Worm (Caenorhabditis elegans): Measurements from ENCODE around the gene F57B9.1.

F57B9.1 gene

ce11 chrIII:6968080-6968639, 6.3 kb downstream of the F57B9.1 start, which contains the start of gene panl-2 (continued):
- TF ChIP-seq xbp-1 (tag; optimal IDR thresholded peaks at IDR 0.05) (peak; percentile 36), swsn-7 (tag; optimal IDR thresholded peaks at IDR 0.05) (peak; percentile 23), elt-3 (tag; optimal IDR thresholded peaks at IDR 0.05) (peak in 1 of 6 experiments; percentile 5), nhr-84 (tag; optimal IDR thresholded peaks at IDR 0.05) (no peak), dpl-1 (GFP tag; optimal IDR thresholded peaks at IDR 0.05) (peak; percentile 84 to 92 (median 89)), fkh-8 (tag; optimal IDR thresholded peaks at IDR 0.05) (peak; percentile 17), ces-1 (GFP tag; optimal IDR thresholded peaks at IDR 0.05) (no peak), lin-35 (GFP tag; optimal IDR thresholded peaks at IDR 0.05) (peak; percentile 90 to 95), pax-3 (tag; optimal IDR thresholded peaks at IDR 0.05) (no peak), nhr-76 (tag; optimal IDR thresholded peaks at IDR 0.05) (no peak), snpc-4 (tag; optimal IDR thresholded peaks at IDR 0.05) (no peak), unc-98 (GFP tag; IDR thresholded peaks at IDR 0.05) (no peak), ceh-82 (tag; optimal IDR thresholded peaks at IDR 0.05) (peak in 2 of 3 experiments; percentile 4 to 30), unc-62 (GFP tag; optimal IDR thresholded peaks at IDR 0.05) (no peak), unc-86 (tag; optimal IDR thresholded peaks at IDR 0.05) (peak; percentile 7), rnt-1 (tag; optimal IDR thresholded peaks at IDR 0.05) (peak; percentile 34), aly-2 (tag; optimal IDR thresholded peaks at IDR 0.05) (no peak), nhr-47 (tag; optimal IDR thresholded peaks at IDR 0.05) (peak; percentile 42), fos-1 (tag; optimal IDR thresholded peaks at IDR 0.05) (no peak), mdl-1 (tag; optimal IDR thresholded peaks at IDR 0.05) (peak in 1 of 2 experiments; percentile 18)

- TF ChIP-seq vab-15 (tag; optimal IDR thresholded peaks at IDR 0.05), result no peak
- no peak for TF ChIP-seq egl-13 (tag; optimal IDR thresholded peaks at IDR 0.05)
- no peak for TF ChIP-seq C16A3.4 (tag; optimal IDR thresholded peaks at IDR 0.05)
- TF ChIP-seq snpc-4 (tag; optimal IDR thresholded peaks at IDR 0.05), result no peak
- TF ChIP-seq jun-1 (tag; optimal IDR thresholded peaks at IDR 0.05), result no peak
- TF ChIP-seq efl-3 (GFP tag; optimal IDR thresholded peaks at IDR 0.05), result no peak
- TF ChIP-seq hpl-2 (GFP tag; optimal IDR thresholded peaks at IDR 0.05), result no peak
- no peak for TF ChIP-seq lsy-2 (tag; optimal IDR thresholded peaks at IDR 0.05)
- TF ChIP-seq snu-23 (GFP tag; optimal IDR thresholded peaks at IDR 0.05), result no peak
- no peak for TF ChIP-seq skn-1 (tag; optimal IDR thresholded peaks at IDR 0.05)
Measured at ce11 chrIII:6968655-6969054, 6.8 kb downstream of the F57B9.1 start.

- TF ChIP-seq ceh-82 (tag; optimal IDR thresholded peaks at IDR 0.05), result no peak
- no peak for TF ChIP-seq mab-9 (GFP tag; IDR thresholded peaks at IDR 0.05)
- no peak for TF ChIP-seq snu-23 (GFP tag; optimal IDR thresholded peaks at IDR 0.05)
- TF ChIP-seq lin-39 (tag; optimal IDR thresholded peaks at IDR 0.05), result no peak
- no peak for TF ChIP-seq sox-4 (tag; optimal IDR thresholded peaks at IDR 0.05)
- no peak for TF ChIP-seq fkh-10 (GFP tag; optimal IDR thresholded peaks at IDR 0.05)
- TF ChIP-seq dpl-1 (GFP tag; optimal IDR thresholded peaks at IDR 0.05), result no peak
- TF ChIP-seq lin-14 (GFP tag; optimal IDR thresholded peaks at IDR 0.05), result no peak
- no peak for TF ChIP-seq aly-2 (tag; optimal IDR thresholded peaks at IDR 0.05)
- no peak for TF ChIP-seq mep-1 (tag; optimal IDR thresholded peaks at IDR 0.05)
- no peak for TF ChIP-seq fkh-8 (tag; optimal IDR thresholded peaks at IDR 0.05)
Measured at ce11 chrIII:6969090-6969489, 7.2 kb downstream of the F57B9.1 start, which contains the start of gene F31E3.12. Gene F31E3.12, plus strand, starts transcription at chrIII:6969390.

- no peak for TF ChIP-seq nhr-237 (tag; optimal IDR thresholded peaks at IDR 0.05)
- TF ChIP-seq pax-3 (tag; optimal IDR thresholded peaks at IDR 0.05), result no peak
- TF ChIP-seq efl-1 (optimal IDR thresholded peaks at IDR 0.05), result peak; percentile 18
- peak in 1 of 2 experiments; percentile 81 for TF ChIP-seq efl-1 (GFP tag; optimal IDR thresholded peaks at IDR 0.05 in 1 of 2)
- no peak for TF ChIP-seq lir-3 (tag; optimal IDR thresholded peaks at IDR 0.05; ENCODE audit: poor library complexity)
- TF ChIP-seq nhr-47 (tag; optimal IDR thresholded peaks at IDR 0.05), result peak; percentile 29
- peak; percentile 9 for TF ChIP-seq nhr-71 (tag; optimal IDR thresholded peaks at IDR 0.05)
- TF ChIP-seq lsy-2 (tag; optimal IDR thresholded peaks at IDR 0.05), result peak in 1 of 2 experiments; percentile 53
- no peak for TF ChIP-seq ceh-8 (GFP tag; optimal IDR thresholded peaks at IDR 0.05)
- TF ChIP-seq rnt-1 (tag; optimal IDR thresholded peaks at IDR 0.05), result peak; percentile 2
- TF ChIP-seq nhr-90 (tag; optimal IDR thresholded peaks at IDR 0.05; ENCODE audit: poor library complexity), result peak; percentile 19
- TF ChIP-seq nhr-28 (tag; optimal IDR thresholded peaks at IDR 0.05), result no peak
- TF ChIP-seq hlh-4 (tag; optimal IDR thresholded peaks at IDR 0.05), result no peak
- TF ChIP-seq aly-2 (tag; optimal IDR thresholded peaks at IDR 0.05), result peak; percentile 91
- TF ChIP-seq ama-1 (optimal IDR thresholded peaks at IDR 0.05), result peak; percentile 33
Measured at ce11 chrIII:6969781-6970342, 8.0 kb downstream of the F57B9.1 start.

Measured in whole organism, L1 larva.